Worm (Caenorhabditis elegans) whole organism, L1 larva: ENCODE data around the gene rnr-1.

Experiments
- C04F5.9 ChIP-seq: sonication (generic microtip); optimal IDR thresholded peaks from 2 replicates; lab custom pipeline; 2016; ENCODE audit warnings: missing genetic modification characterization, missing compliant biosample characterization
- F16B12.6 ChIP-seq: fragments of 150-350 bp; optimal IDR thresholded peaks from 2 replicates; lab custom pipeline; 2014; ENCODE audit warnings: missing biosample characterization, missing genetic modification characterization
- aha-1 ChIP-seq: fragments of 150-350 bp; optimal IDR thresholded peaks from 2 replicates; lab custom pipeline; 2014; ENCODE audit warnings: missing biosample characterization, missing genetic modification characterization
- ama-1 ChIP-seq: fragments of 150-350 bp; optimal IDR thresholded peaks from 2 replicates; lab custom pipeline; 2014
- blmp-1 ChIP-seq: fragments of 150-350 bp; optimal IDR thresholded peaks from 2 replicates; lab custom pipeline; 2014; ENCODE audit warnings: missing biosample characterization, missing genetic modification characterization
- ceh-82 ChIP-seq, 3 experiments: fragments of 150-350 bp in 1 of 3; sonication (generic microtip) in 2 of 3; optimal IDR thresholded peaks; 2 replicates each; lab custom pipeline; 2014 to 2017; ENCODE audit warnings: missing biosample characterization in 3 of 3, missing genetic modification characterization in 3 of 3
- ces-1 ChIP-seq: fragments of 150-350 bp; optimal IDR thresholded peaks from 2 replicates; lab custom pipeline; 2014; ENCODE audit warnings: missing biosample characterization, missing genetic modification reagents, missing genetic modification characterization
- dpl-1 ChIP-seq, 3 experiments: fragments of 150-350 bp in 2 of 3; sonication (generic microtip) in 1 of 3; optimal IDR thresholded peaks; 2 replicates each; lab custom pipeline; 2014 to 2017; ENCODE audit warnings: missing biosample characterization in 3 of 3, missing genetic modification characterization in 3 of 3, missing genetic modification reagents in 3 of 3
- efl-1 ChIP-seq, 4 experiments: fragments of 150-350 bp; optimal IDR thresholded peaks in 3 of 4; peaks in 1 of 4; 1 replicate in 1 of 4; 2 replicates in 3 of 4; lab custom pipeline; 2014; ENCODE audit warnings: missing biosample characterization in 2 of 4, missing genetic modification characterization in 2 of 4, missing genetic modification reagents in 2 of 4
- egl-27 ChIP-seq, 2 experiments: fragments of 150-350 bp in 1 of 2; sonication (generic microtip); optimal IDR thresholded peaks; 3 replicates each; lab custom pipeline; 2017 to 2018; ENCODE audit warnings: missing biosample characterization in 2 of 2, missing genetic modification characterization in 2 of 2, missing genetic modification reagents in 2 of 2
- elt-2 ChIP-seq: sonication (generic microtip); optimal IDR thresholded peaks from 2 replicates; lab custom pipeline; 2016; ENCODE audit warnings: missing genetic modification characterization, mild to moderate bottlenecking, inconsistent platforms, missing compliant biosample characterization, missing genetic modification reagents
- elt-3 ChIP-seq, 6 experiments: fragments of 150-350 bp in 1 of 6; sonication (generic microtip); optimal IDR thresholded peaks; 2 replicates each; lab custom pipeline; 2017 to 2018; ENCODE audit warnings: missing biosample characterization in 6 of 6, missing genetic modification characterization in 6 of 6, inconsistent platforms in 1 of 6
- fkh-4 ChIP-seq: sonication (generic microtip); optimal IDR thresholded peaks from 2 replicates; lab custom pipeline; 2016; ENCODE audit warnings: missing compliant biosample characterization, missing genetic modification characterization, borderline replicate concordance
- fkh-8 ChIP-seq: sonication (generic microtip); optimal IDR thresholded peaks from 2 replicates; lab custom pipeline; 2016; ENCODE audit warnings: mild to moderate bottlenecking, missing genetic modification characterization, missing compliant biosample characterization
- lin-14 ChIP-seq: fragments of 200-800 bp; sonication (Bioruptor generic); optimal IDR thresholded peaks from 2 replicates; lab custom pipeline; 2018; ENCODE audit warnings: mild to moderate bottlenecking, missing genetic modification characterization, moderate library complexity, missing compliant biosample characterization
- lin-35 ChIP-seq, 2 experiments: fragments of 150-350 bp; optimal IDR thresholded peaks; 2 replicates each; lab custom pipeline; 2014; ENCODE audit warnings: missing biosample characterization in 2 of 2, missing genetic modification characterization in 2 of 2, missing genetic modification reagents in 2 of 2
- lir-3 ChIP-seq: sonication (generic microtip); optimal IDR thresholded peaks from 2 replicates; lab custom pipeline; 2016; ENCODE audit warnings: mild to moderate bottlenecking, missing genetic modification characterization, moderate library complexity, missing compliant biosample characterization; ENCODE audit not compliant: poor library complexity
- lsy-2 ChIP-seq, 2 experiments: fragments of 150-350 bp; optimal IDR thresholded peaks; 2 replicates each; lab custom pipeline; 2014; ENCODE audit warnings: missing biosample characterization in 2 of 2, missing genetic modification characterization in 2 of 2
- mdl-1 ChIP-seq, 2 experiments: fragments of 150-350 bp; optimal IDR thresholded peaks; 2 replicates each; lab custom pipeline; 2014 to 2017; ENCODE audit warnings: missing biosample characterization in 2 of 2, missing genetic modification characterization in 2 of 2, inconsistent platforms in 1 of 2
- mep-1 ChIP-seq: fragments of 150-350 bp; optimal IDR thresholded peaks from 2 replicates; lab custom pipeline; 2014; ENCODE audit warnings: missing biosample characterization, missing genetic modification characterization
- nhr-20 ChIP-seq: sonication (generic microtip); optimal IDR thresholded peaks from 2 replicates; lab custom pipeline; 2016; ENCODE audit warnings: mild to moderate bottlenecking, missing genetic modification characterization, missing compliant biosample characterization
- nhr-237 ChIP-seq: fragments of 150-350 bp; optimal IDR thresholded peaks from 2 replicates; lab custom pipeline; 2014; ENCODE audit warnings: missing biosample characterization, missing genetic modification characterization
- nhr-47 ChIP-seq: sonication (generic microtip); optimal IDR thresholded peaks from 2 replicates; lab custom pipeline; 2016; ENCODE audit warnings: mild to moderate bottlenecking, missing genetic modification characterization, moderate library complexity, missing compliant biosample characterization
- nhr-71 ChIP-seq: sonication (generic microtip); optimal IDR thresholded peaks from 2 replicates; lab custom pipeline; 2016; ENCODE audit warnings: mild to moderate bottlenecking, missing genetic modification characterization, moderate library complexity, missing compliant biosample characterization
- nhr-76 ChIP-seq: sonication (generic microtip); optimal IDR thresholded peaks from 2 replicates; lab custom pipeline; 2017; ENCODE audit warnings: missing biosample characterization, missing genetic modification characterization
- nhr-77 ChIP-seq: fragments of 150-350 bp; optimal IDR thresholded peaks from 2 replicates; lab custom pipeline; 2014; ENCODE audit warnings: missing biosample characterization, missing genetic modification characterization
- nhr-85 ChIP-seq: sonication (generic microtip); peaks from one replicate; lab custom pipeline; 2016; ENCODE audit warnings: missing genetic modification characterization, inconsistent platforms, missing compliant biosample characterization
- nhr-90 ChIP-seq: sonication (generic microtip); optimal IDR thresholded peaks from 2 replicates; lab custom pipeline; 2016; ENCODE audit warnings: mild to moderate bottlenecking, missing genetic modification characterization, missing compliant biosample characterization; ENCODE audit not compliant: poor library complexity
- pag-3 ChIP-seq: sonication (generic microtip); optimal IDR thresholded peaks from 2 replicates; lab custom pipeline; 2017; ENCODE audit warnings: missing genetic modification characterization, mild to moderate bottlenecking, missing compliant biosample characterization, antibody characterized with exemption, borderline replicate concordance; ENCODE audit not compliant: insufficient read depth
- snu-23 ChIP-seq: sonication (generic microtip); optimal IDR thresholded peaks from 2 replicates; lab custom pipeline; 2016; ENCODE audit warnings: missing genetic modification characterization, missing compliant biosample characterization
- swsn-7 ChIP-seq: sonication (generic microtip); optimal IDR thresholded peaks from 2 replicates; lab custom pipeline; 2016; ENCODE audit warnings: missing genetic modification characterization, missing compliant biosample characterization
- tbx-2 ChIP-seq: sonication (generic microtip); optimal IDR thresholded peaks from 2 replicates; lab custom pipeline; 2016; ENCODE audit warnings: missing genetic modification characterization, missing compliant biosample characterization
- unc-130 ChIP-seq: fragments of 150-350 bp; optimal IDR thresholded peaks from 2 replicates; lab custom pipeline; 2017; ENCODE audit warnings: missing biosample characterization, missing genetic modification characterization, inconsistent platforms
- unc-30 ChIP-seq: sonication (generic microtip); optimal IDR thresholded peaks from 2 replicates; lab custom pipeline; 2017; ENCODE audit warnings: missing biosample characterization, missing genetic modification characterization
- unc-62 ChIP-seq: fragments of 150-350 bp; optimal IDR thresholded peaks from 2 replicates; lab custom pipeline; 2014; ENCODE audit warnings: missing biosample characterization, missing genetic modification reagents, missing genetic modification characterization
- vab-15 ChIP-seq: sonication (generic microtip); optimal IDR thresholded peaks from 2 replicates; lab custom pipeline; 2017; ENCODE audit warnings: missing genotype, mild to moderate bottlenecking, missing genetic modification characterization, missing compliant biosample characterization
- xbp-1 ChIP-seq: sonication (generic microtip); optimal IDR thresholded peaks from 2 replicates; lab custom pipeline; 2016; ENCODE audit warnings: missing genetic modification characterization, missing compliant biosample characterization
- zag-1 ChIP-seq: fragments of 150-350 bp; optimal IDR thresholded peaks from 2 replicates; lab custom pipeline; 2014; ENCODE audit warnings: missing biosample characterization, missing genetic modification characterization

rnr-1 gene

DNA sequence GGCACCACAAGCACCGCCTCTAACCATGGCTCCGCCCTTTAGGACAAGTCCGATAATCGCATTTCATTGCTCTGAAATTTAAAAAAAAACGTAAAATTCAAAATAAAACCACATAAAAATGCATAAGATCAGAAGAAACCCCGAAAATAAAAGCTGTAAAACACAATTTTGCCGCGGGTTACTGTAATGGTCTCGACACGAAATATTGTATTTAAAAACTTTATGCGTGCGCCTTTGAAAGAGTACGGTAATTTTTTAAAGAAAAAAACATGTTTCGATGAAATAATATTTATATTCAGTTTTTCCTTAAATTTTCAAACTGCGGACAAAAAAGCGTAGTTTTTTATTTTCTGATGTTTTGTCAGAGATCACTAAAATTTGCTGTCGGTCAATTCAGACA, at the start of gene rnr-1:
TSS of gene rnr-1 (minus strand) at position 77 of the 400 bp plus-strand sequence.
- TF ChIP-seq aha-1 (tag; lab: Kevin White, UChicago) (no peak), efl-1 (optimal IDR thresholded peaks at IDR 0.05; lab: Kevin White, UChicago) (no peak), efl-1 (GFP tag; optimal IDR thresholded peaks at IDR 0.05 in 1 of 2; lab: Kevin White, UChicago) (peak in 1 of 2 experiments; percentile 20)

DNA sequence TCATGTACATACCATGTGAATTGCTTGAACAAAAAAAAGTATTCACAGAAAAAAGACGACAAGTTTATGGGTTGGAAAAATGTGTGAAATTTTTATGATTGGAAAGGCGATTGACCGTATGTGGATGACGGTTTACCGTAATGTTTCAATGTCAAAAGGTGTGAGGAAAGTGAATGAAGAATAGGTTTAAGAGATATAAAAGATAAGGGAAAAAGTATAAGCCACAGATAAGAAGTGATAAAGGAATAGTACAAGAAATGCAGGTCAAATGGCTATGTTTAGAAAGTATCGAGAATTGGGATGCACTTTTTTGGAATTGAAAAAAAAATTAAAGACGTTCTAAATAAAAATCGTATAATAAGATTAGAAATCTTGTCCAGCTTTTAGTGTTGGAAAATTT, 49.2 kb upstream of the rnr-1 start:
- TF ChIP-seq blmp-1 (tag; lab: Kevin White, UChicago) (peak; percentile 68), xbp-1 (no peak)

DNA sequence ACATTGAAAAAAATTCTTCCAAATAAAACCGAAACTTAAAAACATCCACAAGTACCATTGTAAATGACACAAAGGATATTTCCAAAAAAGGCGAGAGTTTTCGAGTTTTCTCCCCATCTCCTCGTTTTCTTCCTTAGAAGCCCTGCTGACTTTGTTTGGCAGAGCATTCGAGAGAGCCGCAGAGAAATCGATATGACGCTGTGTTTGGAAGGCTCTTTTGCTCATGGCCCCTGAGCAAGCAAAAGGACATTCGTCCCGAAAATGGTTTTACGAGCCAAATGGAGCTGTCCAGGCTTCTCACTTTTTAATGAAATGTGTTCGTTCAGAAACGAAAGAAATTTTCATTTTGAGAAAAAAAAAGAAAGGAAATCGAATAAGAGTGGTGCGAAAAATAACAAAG, 43.5 kb upstream of the rnr-1 start:
- peak in 2 of 3 experiments; percentile 10 to 28 for TF ChIP-seq ceh-82 (tag; optimal IDR thresholded peaks at IDR 0.05; lab: Kevin White, UChicago)
- TF ChIP-seq lin-14: peak; percentile 61
- TF ChIP-seq ces-1 (GFP tag; lab: Kevin White, UChicago): no peak
- no peak for TF ChIP-seq vab-15 (tag; lab: Kevin White, UChicago)
- TF ChIP-seq, all 84 proteins: peak for 2

DNA sequence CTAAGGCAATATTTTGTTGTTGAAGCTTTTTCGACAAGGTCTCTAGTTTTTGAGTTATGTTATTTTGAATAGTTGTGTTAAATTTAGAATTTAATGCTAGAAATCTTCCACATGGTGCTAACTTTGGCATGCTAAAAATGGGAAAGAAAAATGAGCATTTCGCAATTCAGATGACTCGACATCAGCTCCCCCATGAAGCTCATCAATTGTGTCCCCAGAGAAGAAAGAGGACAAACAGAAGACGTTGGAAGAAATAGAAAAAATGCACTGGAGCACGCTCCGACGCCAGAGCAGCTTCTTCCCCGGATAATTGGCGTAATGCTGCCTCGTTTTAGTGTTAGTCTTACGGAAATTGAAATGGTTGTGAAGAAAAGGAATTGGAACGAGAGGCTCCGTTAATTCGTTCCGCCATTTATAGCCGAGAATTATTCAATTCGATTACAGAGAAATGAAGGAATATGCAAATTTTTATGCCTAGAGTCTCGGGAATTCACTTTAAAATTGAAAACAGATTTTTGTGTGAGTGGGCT, 42.9 kb upstream of the rnr-1 start:
- peak; percentile 24 for TF ChIP-seq nhr-85
- TF ChIP-seq ceh-82 (tag; optimal IDR thresholded peaks at IDR 0.05; lab: Kevin White, UChicago): peak in 1 of 3 experiments; percentile 23
- peak; percentile 68 for TF ChIP-seq lin-14
- TF ChIP-seq ama-1: no peak

DNA sequence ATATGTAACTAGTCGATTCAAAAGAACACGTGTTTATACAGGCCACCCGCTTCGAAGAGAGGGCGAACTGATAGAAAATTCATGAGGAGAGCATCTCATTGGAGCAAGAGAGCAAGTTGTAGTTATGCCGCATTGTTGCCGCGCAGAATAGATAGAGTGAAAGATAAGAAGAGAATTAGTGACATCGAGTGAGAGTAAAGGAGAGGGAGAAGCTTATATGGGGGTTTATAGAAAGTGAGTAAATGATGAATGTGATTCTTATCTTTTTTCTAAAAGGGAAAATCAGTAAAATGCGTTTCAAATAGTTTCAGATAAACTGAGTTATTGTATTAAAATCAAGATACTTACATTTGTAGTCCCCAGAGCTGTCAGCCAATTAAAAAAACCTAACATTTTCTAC, 41.6 kb upstream of the rnr-1 start:
- peak; percentile 24 for TF ChIP-seq lin-14
- TF ChIP-seq unc-30 (tag; lab: Kevin White, UChicago): no peak
- TF ChIP-seq elt-2 (tag; lab: Kevin White, UChicago): peak; percentile 47
- no peak for TF ChIP-seq efl-1 (optimal IDR thresholded peaks at IDR 0.05; lab: Kevin White, UChicago)
- TF ChIP-seq efl-1 (GFP tag; optimal IDR thresholded peaks at IDR 0.05 in 1 of 2; lab: Kevin White, UChicago): peak in 1 of 2 experiments; percentile 42
- peak; percentile 15 for TF ChIP-seq blmp-1 (tag; lab: Kevin White, UChicago)
- TF ChIP-seq, all 84 proteins: peak for 4

ce11 chrIII:9269012-9269471, 40.4 kb upstream of the rnr-1 start, which contains the start of gene clip-1:
TSS of gene clip-1 (minus strand) at chrIII:9269062.
- TF ChIP-seq unc-130 (tag; lab: Kevin White, UChicago) (peak; percentile 40), dpl-1 (GFP tag; optimal IDR thresholded peaks at IDR 0.05; lab: Kevin White, UChicago) (peak in 1 of 3 experiments; percentile 29), fkh-8 (no peak), nhr-47 (peak; percentile 19), elt-3 (tag; optimal IDR thresholded peaks at IDR 0.05; lab: Kevin White, UChicago) (peak in 5 of 6 experiments; percentile 40 to 74 (median 50)), nhr-90 (tag; lab: Kevin White, UChicago) (peak; percentile 11), lir-3 (tag; lab: Kevin White, UChicago) (peak; percentile 16), mep-1 (peak; percentile 20), lin-35 (GFP tag; optimal IDR thresholded peaks at IDR 0.05; lab: Kevin White, UChicago) (peak in 1 of 2 experiments; percentile 71), C04F5.9 (no peak), F16B12.6 (no peak), zag-1 (tag; lab: Kevin White, UChicago) (no peak), snu-23 (GFP tag; lab: Kevin White, UChicago) (peak; percentile 53), nhr-237 (peak; percentile 14), egl-27 (tag; optimal IDR thresholded peaks at IDR 0.05; lab: Kevin White, UChicago) (no peak), nhr-71 (peak; percentile 53), nhr-85 (peak; percentile 74), pag-3 (tag; lab: Kevin White, UChicago) (peak; percentile 44), efl-1 (optimal IDR thresholded peaks at IDR 0.05; lab: Kevin White, UChicago) (peak; percentile 18 to 22), efl-1 (GFP tag; optimal IDR thresholded peaks at IDR 0.05 in 1 of 2; lab: Kevin White, UChicago) (no peak), unc-62 (no peak), unc-30 (tag; lab: Kevin White, UChicago) (no peak), blmp-1 (tag; lab: Kevin White, UChicago) (peak; percentile 76), mdl-1 (tag; optimal IDR thresholded peaks at IDR 0.05; lab: Kevin White, UChicago) (peak in 1 of 2 experiments; percentile 21), swsn-7 (tag; lab: Kevin White, UChicago) (no peak), nhr-76 (no peak), fkh-4 (tag; lab: Kevin White, UChicago) (no peak), lin-14 (peak; percentile 68), xbp-1 (no peak), nhr-20 (tag; lab: Kevin White, UChicago) (peak; percentile 52), lsy-2 (tag; optimal IDR thresholded peaks at IDR 0.05; lab: Kevin White, UChicago) (peak in 1 of 2 experiments; percentile 44), tbx-2 (tag; lab: Kevin White, UChicago) (peak; percentile 21), nhr-77 (tag; lab: Kevin White, UChicago) (no peak)
